Worm (Caenorhabditis elegans) whole organism, early embryonic: ENCODE measurements around the gene gly-3.

Experiments
- B0310.2 ChIP-seq: sonication (generic microtip); optimal IDR thresholded peaks from 2 replicates; lab custom pipeline; 2016; ENCODE audit warnings: mild to moderate bottlenecking, missing genetic modification characterization, missing compliant biosample characterization
- F13C5.2 ChIP-seq: sonication (generic microtip); optimal IDR thresholded peaks from 2 replicates; lab custom pipeline; 2017; ENCODE audit warnings: mild to moderate bottlenecking, missing genetic modification characterization, inconsistent platforms, missing compliant biosample characterization
- aly-1 ChIP-seq: sonication (generic microtip); optimal IDR thresholded peaks from 2 replicates; lab custom pipeline; 2016; ENCODE audit warnings: missing genetic modification characterization, missing compliant biosample characterization
- ama-1 ChIP-seq: fragments of 150-350 bp; optimal IDR thresholded peaks from 2 replicates; lab custom pipeline; 2014
- ceh-13 ChIP-seq: fragments of 200-800 bp; sonication (Bioruptor generic); optimal IDR thresholded peaks from 2 replicates; lab custom pipeline; 2018; ENCODE audit warnings: mild to moderate bottlenecking, missing genetic modification characterization, missing compliant biosample characterization
- ceh-36 ChIP-seq: sonication (generic microtip); optimal IDR thresholded peaks from 2 replicates; lab custom pipeline; 2016; ENCODE audit warnings: missing genetic modification characterization, inconsistent platforms, missing compliant biosample characterization
- ets-7 ChIP-seq: sonication (generic microtip); optimal IDR thresholded peaks from 2 replicates; lab custom pipeline; 2016; ENCODE audit warnings: missing genotype, missing genetic modification characterization, missing compliant biosample characterization
- hmbx-1 ChIP-seq: sonication (generic microtip); optimal IDR thresholded peaks from 2 replicates; lab custom pipeline; 2016; ENCODE audit warnings: mild to moderate bottlenecking, missing genetic modification characterization, missing compliant biosample characterization
- hmg-4 ChIP-seq: fragments of 200-800 bp; sonication (Bioruptor generic); optimal IDR thresholded peaks from 2 replicates; lab custom pipeline; 2018; ENCODE audit warnings: mild to moderate bottlenecking, missing genetic modification characterization, missing compliant biosample characterization
- hnd-1 ChIP-seq: sonication (generic microtip); optimal IDR thresholded peaks from 2 replicates; lab custom pipeline; 2016; ENCODE audit warnings: missing genetic modification characterization, missing compliant biosample characterization
- scrt-1 ChIP-seq: fragments of 200-800 bp; sonication (Bioruptor generic); IDR thresholded peaks from 2 replicates; pipeline ENCODE4 v1.3.6; 2022; ENCODE audit warnings: missing genetic modification characterization, missing compliant biosample characterization
- sea-1 ChIP-seq: fragments of 200-800 bp; sonication (Bioruptor generic); conservative IDR thresholded peaks from 2 replicates; pipeline ENCODE4 v1.3.6; 2022; ENCODE audit warnings: missing genetic modification characterization, missing compliant biosample characterization
- tra-4 ChIP-seq: sonication (generic microtip); optimal IDR thresholded peaks from 2 replicates; lab custom pipeline; 2017; ENCODE audit warnings: missing genetic modification characterization, missing compliant biosample characterization

- TF ChIP-seq ama-1 (no peak), sea-1 (no peak), hmbx-1 (tag; lab: Kevin White, UChicago) (no peak), B0310.2 (tag; lab: Kevin White, UChicago) (no peak), ceh-13 (no peak), aly-1 (tag; lab: Kevin White, UChicago) (no peak), ceh-36 (tag; lab: Kevin White, UChicago) (no peak), F13C5.2 (tag; lab: Kevin White, UChicago) (no peak), hmg-4 (GFP tag; lab: Kevin White, UChicago) (no peak), scrt-1 (GFP tag; lab: Robert Waterston, UW) (no peak), hnd-1 (tag; lab: Kevin White, UChicago) (no peak), tra-4 (tag; lab: Kevin White, UChicago) (no peak), ets-7 (tag; lab: Kevin White, UChicago) (no peak)
These were observed 39.4 kb upstream of the gly-3 start, which contains the start of gene C29E4.9 for ce11 chrIII:7956965-7957364.
